Worm (Caenorhabditis elegans): ENCODE measurements around the gene rpt-4.

ce11 chrII:87937-88336, 41.9 kb upstream of the rpt-4 start:
- TF ChIP-seq pha-4 (tag; optimal IDR thresholded peaks at IDR 0.05) (no peak), nhr-27 (tag; optimal IDR thresholded peaks at IDR 0.05) (no peak), chd-7 (tag; optimal IDR thresholded peaks at IDR 0.05) (no peak), ets-4 (GFP tag; optimal IDR thresholded peaks at IDR 0.05) (no peak)

Measured in whole organism, young adult.